Worm (Caenorhabditis elegans): ENCODE results near the gene F58F12.4.

DNA sequence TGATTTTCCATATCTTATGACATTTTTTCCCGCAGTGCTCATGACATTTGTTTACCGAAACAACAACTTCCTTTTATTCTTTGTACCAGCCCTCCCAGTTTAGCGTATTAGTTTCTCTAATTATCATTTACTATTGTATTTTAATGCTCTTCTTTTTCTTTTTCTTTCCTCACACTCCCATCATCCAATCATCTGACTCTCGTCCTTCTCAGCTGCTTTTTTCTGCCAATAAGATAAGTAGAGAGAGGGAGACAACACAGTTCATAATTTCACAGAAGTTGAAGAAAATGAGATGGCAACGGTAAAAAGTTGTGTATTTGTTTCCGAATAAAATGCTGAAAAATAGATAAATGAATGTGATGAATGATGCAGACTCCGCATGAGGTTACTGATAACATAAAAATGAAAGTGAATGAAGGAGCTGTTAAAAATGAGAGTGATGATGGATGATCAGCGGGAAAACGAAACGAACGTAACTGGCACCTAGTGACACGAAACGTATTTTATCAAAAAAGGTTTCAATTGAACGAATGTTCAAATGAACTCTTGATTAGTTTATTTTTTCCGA, 9.1 kb upstream of the F58F12.4 start:
- TF ChIP-seq T22C8.4 (GFP tag; IDR thresholded peaks at IDR 0.05), result no peak
- TF ChIP-seq tab-1 (GFP tag; IDR thresholded peaks at IDR 0.05), result no peak
- TF ChIP-seq flt-1 (GFP tag; IDR thresholded peaks at IDR 0.05), result no peak
- no peak for TF ChIP-seq cog-1 (tag; optimal IDR thresholded peaks at IDR 0.05)
- TF ChIP-seq med-1 (GFP tag; optimal IDR thresholded peaks at IDR 0.05; ENCODE audit: insufficient read depth), result no peak
